Fruit fly (Drosophila melanogaster): Measurements from ENCODE around the gene pasha.
A peak's percentile ranks its signal among the peaks of the same experiment; 100 is the strongest.

The pasha gene

dm6 chr3R:31588374-31588773, 29.4 kb upstream of the pasha start, which contains the start of gene CG1635 (continued):
- peak; percentile 99 for TF ChIP-seq CG3847 (GFP tag; IDR thresholded peaks at IDR 0.05)
- peak; percentile 78 for TF ChIP-seq Dip2 (GFP tag; IDR thresholded peaks at IDR 0.05)
- TF ChIP-seq CG16779 (GFP tag; IDR thresholded peaks at IDR 0.05), result peak; percentile 98
- TF ChIP-seq btn (GFP tag; optimal IDR thresholded peaks at IDR 0.05), result peak; percentile 95
- TF ChIP-seq HHEX (GFP tag; optimal IDR thresholded peaks at IDR 0.05), result peak; percentile 99
- peak in 1 of 3 experiments; percentile 90 for TF ChIP-seq Stat92E (GFP tag; optimal IDR thresholded peaks at IDR 0.05)
- TF ChIP-seq az2 (GFP tag; optimal IDR thresholded peaks at IDR 0.05), result peak; percentile 99
- TF ChIP-seq CG15514 (GFP tag; optimal IDR thresholded peaks at IDR 0.05), result peak; percentile 96
- peak; percentile 94 for TF ChIP-seq CG10565 (GFP tag; optimal IDR thresholded peaks at IDR 0.05)
- peak; percentile 97 for TF ChIP-seq Lim3 (GFP tag; IDR thresholded peaks at IDR 0.05)
- peak; percentile 99 for TF ChIP-seq zfh1 (GFP tag; IDR thresholded peaks at IDR 0.05)
- TF ChIP-seq CG1603 (tag; optimal IDR thresholded peaks at IDR 0.05), result peak; percentile 97
- TF ChIP-seq fd3F (GFP tag; optimal IDR thresholded peaks at IDR 0.05), result peak; percentile 99
- TF ChIP-seq CG31388 (GFP tag; optimal IDR thresholded peaks at IDR 0.05), result peak; percentile 95
- TF ChIP-seq gfzf (GFP tag; optimal IDR thresholded peaks at IDR 0.05), result peak; percentile 7
- TF ChIP-seq Antp (GFP tag; optimal IDR thresholded peaks at IDR 0.05), result peak; percentile 91
- TF ChIP-seq dysf (GFP tag; IDR thresholded peaks at IDR 0.05), result peak; percentile 100
- peak; percentile 97 for TF ChIP-seq dati (GFP tag; IDR thresholded peaks at IDR 0.05)
- TF ChIP-seq sc (optimal IDR thresholded peaks at IDR 0.05), result no peak
- TF ChIP-seq sc (GFP tag; optimal IDR thresholded peaks at IDR 0.05), result peak; percentile 99
- TF ChIP-seq tap (tag; optimal IDR thresholded peaks at IDR 0.05), result peak; percentile 100
- TF ChIP-seq Ravus (GFP tag; IDR thresholded peaks at IDR 0.05), result peak; percentile 98
- peak; percentile 96 for TF ChIP-seq disco-r (GFP tag; optimal IDR thresholded peaks at IDR 0.05)
- TF ChIP-seq danr (GFP tag; IDR thresholded peaks at IDR 0.05), result peak; percentile 99
- peak; percentile 99 for TF ChIP-seq Max (GFP tag; optimal IDR thresholded peaks at IDR 0.05)
- peak; percentile 99 for TF ChIP-seq Blimp-1 (GFP tag; optimal IDR thresholded peaks at IDR 0.05)
- TF ChIP-seq CG4404 (GFP tag; IDR thresholded peaks at IDR 0.05), result peak; percentile 97
- TF ChIP-seq esg (GFP tag; conservative IDR thresholded peaks at IDR 0.05), result peak; percentile 99
- peak; percentile 98 for TF ChIP-seq CG9215 (GFP tag; IDR thresholded peaks at IDR 0.05)
- peak; percentile 98 for TF ChIP-seq CG11085 (GFP tag; IDR thresholded peaks at IDR 0.05)
- peak; percentile 97 for TF ChIP-seq CG5245 (GFP tag; optimal IDR thresholded peaks at IDR 0.05)
- no peak for TF ChIP-seq Lpt (GFP tag; optimal IDR thresholded peaks at IDR 0.05)
- TF ChIP-seq CG3838 (GFP tag; optimal IDR thresholded peaks at IDR 0.05), result peak; percentile 98
- TF ChIP-seq ash1 (GFP tag; optimal IDR thresholded peaks at IDR 0.05), result peak; percentile 95
- TF ChIP-seq CG17186 (GFP tag; optimal IDR thresholded peaks at IDR 0.05), result peak; percentile 94
- TF ChIP-seq psq (GFP tag; optimal IDR thresholded peaks at IDR 0.05), result peak; percentile 94
- peak; percentile 90 for TF ChIP-seq dan (GFP tag; IDR thresholded peaks at IDR 0.05)
- peak; percentile 100 for TF ChIP-seq Asciz (GFP tag; optimal IDR thresholded peaks at IDR 0.05)
- peak; percentile 98 for TF ChIP-seq CG6683 (GFP tag; optimal IDR thresholded peaks at IDR 0.05)
- TF ChIP-seq abd-A (tag; optimal IDR thresholded peaks at IDR 0.05), result no peak
- TF ChIP-seq CG15011 (GFP tag; optimal IDR thresholded peaks at IDR 0.05), result peak; percentile 99
- TF ChIP-seq lmd (GFP tag; IDR thresholded peaks at IDR 0.05), result peak; percentile 99
- TF ChIP-seq emc (GFP tag; optimal IDR thresholded peaks at IDR 0.05), result peak; percentile 96
- TF ChIP-seq salm (tag; optimal IDR thresholded peaks at IDR 0.05), result peak; percentile 100
- peak; percentile 99 for TF ChIP-seq cwo (GFP tag; optimal IDR thresholded peaks at IDR 0.05)
- TF ChIP-seq CG32767 (GFP tag; IDR thresholded peaks at IDR 0.05), result peak; percentile 99
- TF ChIP-seq crp (GFP tag; optimal IDR thresholded peaks at IDR 0.05), result peak; percentile 69 to 93
- TF ChIP-seq CG2889 (GFP tag; IDR thresholded peaks at IDR 0.05), result peak; percentile 98
- TF ChIP-seq CG15696 (tag; optimal IDR thresholded peaks at IDR 0.05), result peak; percentile 98
- peak; percentile 94 for TF ChIP-seq CG13624 (GFP tag; optimal IDR thresholded peaks at IDR 0.05)
- no peak for TF ChIP-seq zen2 (GFP tag; IDR thresholded peaks at IDR 0.05; ENCODE audit: partially characterized antibody)

Measured in whole organism, embryonic.